Worm (Caenorhabditis elegans): ENCODE results near the gene F58E6.8.

- no peak for TF ChIP-seq snpc-4 (GFP tag; optimal IDR thresholded peaks at IDR 0.05)
- TF ChIP-seq snpc-4 (tag; optimal IDR thresholded peaks at IDR 0.05), result no peak
- TF ChIP-seq ztf-18 (tag; optimal IDR thresholded peaks at IDR 0.05), result no peak
Measured at ce11 chrV:9744934-9745333, 10.7 kb downstream of the F58E6.8 start, which contains the start of gene F58E6.13.

Data from whole organism, young adult.